Worm (Caenorhabditis elegans): ENCODE data around the gene F15D4.4.

Gene F15D4.4

DNA sequence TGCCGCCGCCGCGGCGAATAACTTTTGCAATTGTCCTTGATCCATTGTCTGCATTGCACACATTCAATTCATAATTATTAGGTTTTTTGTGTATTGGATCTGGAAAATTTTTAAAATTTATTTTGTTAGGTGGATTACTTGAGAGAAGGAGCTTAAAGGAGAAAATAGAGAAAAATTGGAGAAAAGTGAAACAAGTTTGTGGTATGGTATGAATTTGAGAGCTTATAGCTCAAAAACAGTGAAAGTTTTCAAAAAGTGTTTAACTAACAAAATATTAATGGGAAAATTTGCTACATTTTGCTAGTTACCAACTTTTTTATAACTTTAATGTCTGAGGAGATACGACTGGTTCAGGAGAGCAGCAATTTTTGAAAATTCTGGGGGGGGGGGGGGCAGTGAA, 42.8 kb upstream of the F15D4.4 start, which contains the start of gene ztf-22:
ztf-22 (minus strand) TSS at position 101 of the 400 bp plus-strand sequence.
- TF ChIP-seq hlh-13 (GFP tag; optimal IDR thresholded peaks at IDR 0.05): no peak
- no peak for TF ChIP-seq elt-4 (tag; optimal IDR thresholded peaks at IDR 0.05)
- TF ChIP-seq zip-5 (tag; optimal IDR thresholded peaks at IDR 0.05): no peak
- no peak for TF ChIP-seq nhr-232 (tag; optimal IDR thresholded peaks at IDR 0.05)
- no peak for TF ChIP-seq ceh-45 (GFP tag; IDR thresholded peaks at IDR 0.05)
- no peak for TF ChIP-seq lin-11 (tag; optimal IDR thresholded peaks at IDR 0.05)
- TF ChIP-seq tbx-2 (tag; optimal IDR thresholded peaks at IDR 0.05): no peak
- no peak for TF ChIP-seq ceh-9 (tag; optimal IDR thresholded peaks at IDR 0.05)

DNA sequence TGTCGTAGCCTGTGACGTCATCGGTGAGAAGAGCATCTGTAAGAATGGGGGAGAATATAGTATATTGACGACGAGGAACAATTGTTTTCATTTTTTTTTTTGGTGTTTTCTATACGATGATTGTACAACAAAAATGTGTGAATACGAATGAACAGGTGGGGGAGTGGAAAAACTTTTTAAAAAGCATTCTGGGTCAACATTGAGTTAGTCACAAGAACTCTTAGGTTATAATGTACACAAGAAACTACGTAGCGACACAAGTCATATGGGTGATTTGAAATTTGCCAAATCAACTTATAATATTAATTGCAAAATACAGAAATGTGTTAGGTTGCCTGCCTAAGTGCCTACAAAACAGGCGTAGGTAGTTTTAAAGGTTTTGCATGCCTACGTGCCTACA, 41.2 kb upstream of the F15D4.4 start:
- no peak for TF ChIP-seq ceh-14 (tag; optimal IDR thresholded peaks at IDR 0.05)
- TF ChIP-seq gmeb-2 (tag; optimal IDR thresholded peaks at IDR 0.05): no peak
- TF ChIP-seq fkh-10 (GFP tag; optimal IDR thresholded peaks at IDR 0.05): no peak
- no peak for TF ChIP-seq nhr-11 (tag; optimal IDR thresholded peaks at IDR 0.05)
- TF ChIP-seq dve-1 (tag; optimal IDR thresholded peaks at IDR 0.05): no peak
- TF ChIP-seq zip-5 (tag; optimal IDR thresholded peaks at IDR 0.05): no peak
- TF ChIP-seq K02D7.2 (tag; optimal IDR thresholded peaks at IDR 0.05): no peak

DNA sequence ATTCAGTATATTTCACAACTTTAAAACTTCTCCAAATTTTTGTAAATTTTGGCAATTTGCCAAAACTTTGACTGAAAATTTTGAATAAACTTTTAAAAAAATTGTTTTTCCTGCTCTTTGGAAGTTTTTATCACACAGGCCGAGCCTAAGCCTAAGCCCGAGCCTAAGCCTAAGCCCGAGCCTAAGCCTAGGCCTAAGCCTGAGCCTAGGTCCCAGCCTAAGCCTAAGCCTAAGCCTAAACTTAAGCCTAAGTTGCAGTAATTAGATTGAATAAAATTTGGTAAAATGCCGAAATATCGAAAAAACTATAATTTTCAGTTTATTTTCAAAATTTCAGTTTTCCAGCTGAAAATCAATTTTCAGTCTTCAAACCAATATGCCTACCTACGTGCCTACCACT, 40.6 kb upstream of the F15D4.4 start:
- TF ChIP-seq pax-1 (tag; optimal IDR thresholded peaks at IDR 0.05) (no peak), K02D7.2 (tag; optimal IDR thresholded peaks at IDR 0.05) (no peak), hlh-15 (tag; optimal IDR thresholded peaks at IDR 0.05) (no peak), pros-1 (tag; optimal IDR thresholded peaks at IDR 0.05) (no peak)

DNA sequence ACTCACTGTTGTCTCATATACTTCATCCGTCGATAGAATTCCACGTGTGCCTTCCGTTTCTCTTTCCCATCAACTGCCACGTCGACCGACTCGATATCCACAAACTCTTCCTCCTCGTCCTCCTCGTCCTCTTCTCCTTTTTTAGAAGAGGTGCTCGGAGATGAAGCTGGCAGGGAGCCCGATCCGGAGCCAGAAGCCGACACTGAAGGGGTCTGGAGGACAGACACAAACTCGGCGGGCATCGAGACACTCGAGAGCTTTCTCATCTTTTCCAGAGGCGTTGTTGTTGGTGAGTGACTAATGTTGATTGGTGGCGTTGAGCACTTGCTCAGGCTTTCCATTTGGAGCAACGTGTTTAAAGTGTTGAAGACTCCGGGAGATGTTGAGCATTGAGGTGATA, 39.6 kb upstream of the F15D4.4 start:
- TF ChIP-seq pqm-1 (tag; optimal IDR thresholded peaks at IDR 0.05): no peak
- TF ChIP-seq unc-3 (GFP tag; conservative IDR thresholded peaks at IDR 0.05): no peak
- no peak for TF ChIP-seq unc-3 (tag; optimal IDR thresholded peaks at IDR 0.05)
- no peak for TF ChIP-seq dve-1 (tag; optimal IDR thresholded peaks at IDR 0.05)
- TF ChIP-seq tbx-7 (tag; optimal IDR thresholded peaks at IDR 0.05): no peak
- TF ChIP-seq ahr-1 (tag; optimal IDR thresholded peaks at IDR 0.05): no peak
- TF ChIP-seq unc-86 (tag; optimal IDR thresholded peaks at IDR 0.05): no peak
- TF ChIP-seq unc-42 (tag; optimal IDR thresholded peaks at IDR 0.05): no peak
- TF ChIP-seq ceh-48 (tag; optimal IDR thresholded peaks at IDR 0.05): no peak
- TF ChIP-seq madf-2 (tag; optimal IDR thresholded peaks at IDR 0.05): no peak
- TF ChIP-seq pag-3 (tag; optimal IDR thresholded peaks at IDR 0.05; ENCODE audit: borderline replicate concordance): no peak
- TF ChIP-seq elt-4 (tag; optimal IDR thresholded peaks at IDR 0.05): no peak
- no peak for TF ChIP-seq fkh-6 (tag; optimal IDR thresholded peaks at IDR 0.05)
- TF ChIP-seq ceh-18 (tag; optimal IDR thresholded peaks at IDR 0.05): no peak
- TF ChIP-seq nhr-232 (tag; optimal IDR thresholded peaks at IDR 0.05): no peak
- TF ChIP-seq Y22D7AL.16 (tag; optimal IDR thresholded peaks at IDR 0.05): no peak

DNA sequence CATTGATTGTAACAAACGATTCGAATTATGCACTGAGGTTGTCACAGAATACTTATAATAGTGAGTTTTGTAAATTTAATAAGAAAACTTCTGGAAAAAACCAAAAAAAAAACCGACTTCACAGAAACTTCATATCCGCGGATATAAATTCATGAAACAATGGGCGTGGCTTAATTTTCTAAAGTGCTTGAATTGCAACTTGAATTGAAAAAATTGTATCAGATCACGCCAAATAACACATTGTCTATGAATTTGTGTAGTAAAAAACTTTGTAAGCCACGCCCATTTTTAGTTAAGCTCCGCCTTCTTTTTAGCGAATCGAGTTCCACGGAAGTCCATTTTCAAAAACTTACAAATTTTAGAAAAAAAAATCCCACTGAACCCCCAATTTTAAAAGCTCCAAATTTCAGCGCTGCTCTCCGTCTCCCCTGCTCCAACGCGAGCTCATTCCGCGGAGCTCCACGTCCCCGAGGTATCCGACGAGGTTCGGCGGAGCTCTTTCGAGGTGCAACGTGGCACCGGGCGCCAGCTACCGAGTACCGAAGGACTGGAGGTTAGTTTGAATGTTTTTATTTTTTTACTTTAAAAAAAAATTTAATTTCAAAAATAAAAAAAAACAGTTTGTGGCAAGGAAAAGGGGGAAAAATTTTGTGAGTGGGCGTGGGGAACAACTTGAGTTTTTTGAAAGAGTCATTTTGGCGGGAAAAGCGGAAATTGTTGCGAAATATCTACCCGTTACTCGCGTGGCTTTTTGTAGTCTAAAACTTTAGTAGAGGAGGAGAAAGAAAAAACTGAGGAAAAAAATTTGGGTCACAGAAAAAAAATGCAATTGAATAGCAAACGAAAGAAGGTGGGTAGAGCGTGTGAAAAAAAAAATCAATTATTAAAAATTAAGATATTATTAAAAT, 36.5 kb upstream of the F15D4.4 start:
- TF ChIP-seq unc-86 (tag; optimal IDR thresholded peaks at IDR 0.05) (no peak), elt-2 (tag; optimal IDR thresholded peaks at IDR 0.05) (peak; percentile 5), tbx-2 (tag; optimal IDR thresholded peaks at IDR 0.05) (peak; percentile 2), zip-5 (tag; optimal IDR thresholded peaks at IDR 0.05) (peak; percentile 34)

DNA sequence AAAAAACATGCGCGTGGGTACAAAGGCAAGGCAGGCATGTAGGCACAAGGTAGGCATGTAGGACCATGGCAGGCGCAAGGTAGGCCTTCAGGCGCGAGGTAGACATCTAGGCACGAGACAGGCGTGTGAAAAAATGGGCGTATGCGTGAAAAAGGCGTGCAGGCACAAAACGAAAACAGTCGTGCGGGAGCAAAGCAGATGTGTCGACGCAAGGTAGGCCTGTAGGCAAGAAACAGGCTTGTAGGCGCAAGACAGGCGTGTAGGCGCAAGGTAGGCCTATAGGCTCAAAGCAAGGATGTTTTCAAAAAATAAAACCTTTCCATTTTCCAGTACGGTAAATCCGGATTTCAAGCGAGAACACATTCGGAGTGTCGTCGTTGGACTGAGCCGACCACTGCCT, 35.8 kb upstream of the F15D4.4 start:
- TF ChIP-seq ttx-3 (tag; optimal IDR thresholded peaks at IDR 0.05) (no peak), C38D4.7 (GFP tag; optimal IDR thresholded peaks at IDR 0.05) (no peak), pat-9 (tag; optimal IDR thresholded peaks at IDR 0.05) (no peak), ref-2 (tag; optimal IDR thresholded peaks at IDR 0.05) (no peak), rnt-1 (tag; optimal IDR thresholded peaks at IDR 0.05) (no peak), ceh-45 (GFP tag; IDR thresholded peaks at IDR 0.05) (0 out of 2 replicates have a peak, but pooled peaks have one; percentile 7), fkh-6 (tag; optimal IDR thresholded peaks at IDR 0.05) (no peak), T23F11.4 (GFP tag; optimal IDR thresholded peaks at IDR 0.05) (no peak), lim-6 (tag; optimal IDR thresholded peaks at IDR 0.05) (no peak)

Data from whole organism, late embryonic.